Worm (Caenorhabditis elegans) whole organism, young adult: ENCODE measurements around the gene R160.4.

Experiments used
- B0019.2 ChIP-seq: fragments of 200-800 bp; sonication (Bioruptor generic); conservative IDR thresholded peaks from 2 replicates; pipeline ENCODE4 v1.3.6; 2022; ENCODE audit warnings: missing genetic modification reagents, missing genetic modification characterization, missing compliant biosample characterization
- B0035.1 ChIP-seq: sonication (generic microtip); optimal IDR thresholded peaks from 2 replicates; lab custom pipeline; 2016; ENCODE audit warnings: missing genetic modification characterization, mild to moderate bottlenecking, missing compliant biosample characterization, missing genotype, missing genetic modification reagents
- B0261.1 ChIP-seq: sonication (generic microtip); optimal IDR thresholded peaks from 2 replicates; lab custom pipeline; 2016; ENCODE audit warnings: mild to moderate bottlenecking, missing genetic modification characterization, moderate library complexity, missing compliant biosample characterization
- B0336.3 ChIP-seq: fragments of 200-800 bp; sonication (Bioruptor generic); IDR thresholded peaks from 2 replicates; pipeline ENCODE4 v1.3.6; 2022; ENCODE audit warnings: missing genetic modification characterization, missing compliant biosample characterization
- C17E4.6 ChIP-seq: fragments of 200-800 bp; sonication (Bioruptor generic); IDR thresholded peaks from 2 replicates; pipeline ENCODE4 v1.3.6; 2022; ENCODE audit warnings: missing genetic modification reagents, missing genetic modification characterization, missing compliant biosample characterization
- F10E7.11 ChIP-seq: sonication (generic microtip); optimal IDR thresholded peaks from 2 replicates; lab custom pipeline; 2017; ENCODE audit warnings: mild to moderate bottlenecking, missing genetic modification characterization, moderate library complexity, missing compliant biosample characterization
- F22D6.2 ChIP-seq: sonication (generic microtip); optimal IDR thresholded peaks from 2 replicates; lab custom pipeline; 2016; ENCODE audit warnings: mild to moderate bottlenecking, missing genetic modification characterization, missing compliant biosample characterization
- F23B12.7 ChIP-seq: sonication (generic microtip); optimal IDR thresholded peaks from 2 replicates; lab custom pipeline; 2017; ENCODE audit warnings: missing genetic modification characterization, mild to moderate bottlenecking, missing compliant biosample characterization, antibody characterized with exemption, moderate library complexity; ENCODE audit not compliant: insufficient read depth
- F49E8.2 ChIP-seq: sonication (generic microtip); optimal IDR thresholded peaks from 3 replicates; lab custom pipeline; 2017; ENCODE audit warnings: missing genetic modification characterization, mild to moderate bottlenecking, missing compliant biosample characterization, antibody characterized with exemption, moderate library complexity; ENCODE audit not compliant: insufficient read depth
- F52B5.7 ChIP-seq: sonication (generic microtip); optimal IDR thresholded peaks from 2 replicates; lab custom pipeline; 2016; ENCODE audit warnings: mild to moderate bottlenecking, missing genetic modification characterization, missing compliant biosample characterization
- K11D2.4 ChIP-seq: fragments of 200-800 bp; sonication (Bioruptor generic); IDR thresholded peaks from 2 replicates; pipeline ENCODE4 v1.3.6; 2022; ENCODE audit warnings: missing genetic modification reagents, missing genetic modification characterization, missing compliant biosample characterization
- K12H6.12 ChIP-seq: fragments of 200-800 bp; sonication (Bioruptor generic); optimal IDR thresholded peaks from 2 replicates; lab custom pipeline; 2018; ENCODE audit warnings: mild to moderate bottlenecking, missing genetic modification characterization, missing compliant biosample characterization
- Y53G8AR.9 ChIP-seq: fragments of 200-800 bp; sonication (Bioruptor generic); conservative IDR thresholded peaks from 2 replicates; pipeline ENCODE4 v1.3.6; 2022; ENCODE audit warnings: missing genetic modification reagents, missing genetic modification characterization, missing compliant biosample characterization
- akir-1 ChIP-seq: fragments of 200-800 bp; sonication (Bioruptor generic); optimal IDR thresholded peaks from 2 replicates; lab custom pipeline; 2018; ENCODE audit warnings: mild to moderate bottlenecking, missing genetic modification characterization, moderate library complexity, missing compliant biosample characterization
- aptf-2 ChIP-seq: fragments of 200-800 bp; sonication (Bioruptor generic); conservative IDR thresholded peaks from 2 replicates; pipeline ENCODE4 v1.3.6; 2022; ENCODE audit warnings: missing genetic modification reagents, missing genetic modification characterization, missing compliant biosample characterization
- attf-6 ChIP-seq: fragments of 200-800 bp; sonication (Bioruptor generic); IDR thresholded peaks from 2 replicates; pipeline ENCODE4 v1.3.6; 2022; ENCODE audit warnings: missing genetic modification reagents, missing genetic modification characterization, missing compliant biosample characterization
- bed-2 ChIP-seq: fragments of 200-800 bp; sonication (Bioruptor generic); IDR thresholded peaks from 2 replicates; pipeline ENCODE4 v1.3.6; 2022; ENCODE audit warnings: missing genetic modification reagents, missing genetic modification characterization, missing compliant biosample characterization
- cebp-1 ChIP-seq, 2 experiments: fragments of 200-800 bp in 1 of 2; sonication (Bioruptor generic) in 1 of 2; sonication (generic microtip) in 1 of 2; IDR thresholded peaks in 1 of 2; optimal IDR thresholded peaks in 1 of 2; 2 replicates each; pipeline versions ENCODE4 v1.3.6 to Lab custom; 2017 to 2022; ENCODE audit warnings: missing compliant biosample characterization in 2 of 2, missing genetic modification characterization in 2 of 2, mild to moderate bottlenecking in 1 of 2, missing genetic modification reagents in 1 of 2, moderate library complexity in 1 of 2
- cebp-2 ChIP-seq: fragments of 200-800 bp; sonication (Bioruptor generic); IDR thresholded peaks from 2 replicates; pipeline ENCODE4 v1.3.6; 2022; ENCODE audit warnings: missing genetic modification characterization, missing compliant biosample characterization
- ceh-100 ChIP-seq: fragments of 200-800 bp; sonication (Bioruptor generic); IDR thresholded peaks from 2 replicates; pipeline ENCODE4 v1.3.6; 2022; ENCODE audit warnings: missing genetic modification reagents, missing genetic modification characterization, missing compliant biosample characterization
- chd-7 ChIP-seq: sonication (generic microtip); optimal IDR thresholded peaks from 2 replicates; lab custom pipeline; 2016; ENCODE audit warnings: mild to moderate bottlenecking, missing genetic modification characterization, moderate library complexity, missing compliant biosample characterization
- dpff-1 ChIP-seq: sonication (generic microtip); optimal IDR thresholded peaks from 2 replicates; lab custom pipeline; 2017; ENCODE audit warnings: mild to moderate bottlenecking, missing genetic modification characterization, missing compliant biosample characterization
- dpl-1 ChIP-seq: fragments of 150-350 bp; optimal IDR thresholded peaks from 2 replicates; lab custom pipeline; 2014; ENCODE audit warnings: missing biosample characterization, missing genetic modification reagents, missing genetic modification characterization
- ets-4 ChIP-seq: fragments of 200-800 bp; sonication (Bioruptor generic); optimal IDR thresholded peaks from 2 replicates; lab custom pipeline; 2018; ENCODE audit warnings: mild to moderate bottlenecking, missing genetic modification characterization, missing compliant biosample characterization
- hmg-1.2 ChIP-seq: fragments of 200-800 bp; sonication (Bioruptor generic); IDR thresholded peaks from 2 replicates; pipeline ENCODE4 v1.3.6; 2022; ENCODE audit warnings: missing genetic modification reagents, missing genetic modification characterization, missing compliant biosample characterization
- hmg-20 ChIP-seq: fragments of 200-800 bp; sonication (Bioruptor generic); IDR thresholded peaks from 2 replicates; pipeline ENCODE4 v1.3.6; 2022; ENCODE audit warnings: missing genetic modification reagents, missing genetic modification characterization, missing compliant biosample characterization
- hsf-1 ChIP-seq: fragments of 200-800 bp; sonication (Bioruptor generic); IDR thresholded peaks from 2 replicates; pipeline ENCODE4 v1.3.6; 2022; ENCODE audit warnings: missing genetic modification reagents, missing genetic modification characterization, missing compliant biosample characterization
- lin-35 ChIP-seq, 3 experiments: fragments of 150-350 bp in 2 of 3; sonication (generic microtip) in 1 of 3; optimal IDR thresholded peaks; 2 replicates each; lab custom pipeline; 2014 to 2018; ENCODE audit warnings: missing biosample characterization in 3 of 3, missing genetic modification characterization in 3 of 3, missing genetic modification reagents in 3 of 3
- lin-54 ChIP-seq: fragments of 200-800 bp; sonication (Bioruptor generic); optimal IDR thresholded peaks from 2 replicates; lab custom pipeline; 2018; ENCODE audit warnings: mild to moderate bottlenecking, missing genetic modification characterization, missing compliant biosample characterization
- lir-1 ChIP-seq: fragments of 200-800 bp; sonication (Bioruptor generic); conservative IDR thresholded peaks from 2 replicates; pipeline ENCODE4 v1.3.6; 2022; ENCODE audit warnings: missing genetic modification reagents, missing genetic modification characterization, missing compliant biosample characterization
- lsy-27 ChIP-seq: sonication (generic microtip); optimal IDR thresholded peaks from 2 replicates; lab custom pipeline; 2017; ENCODE audit warnings: missing genetic modification characterization, mild to moderate bottlenecking, missing compliant biosample characterization, antibody characterized with exemption, missing genotype, borderline replicate concordance; ENCODE audit not compliant: insufficient read depth
- madf-8 ChIP-seq: fragments of 200-800 bp; sonication (Bioruptor generic); conservative IDR thresholded peaks from 2 replicates; pipeline ENCODE4 v1.3.6; 2022; ENCODE audit warnings: missing genetic modification reagents, missing genetic modification characterization, missing compliant biosample characterization
- mel-28 ChIP-seq: sonication (generic microtip); optimal IDR thresholded peaks from 2 replicates; lab custom pipeline; 2016; ENCODE audit warnings: borderline replicate concordance, mild to moderate bottlenecking, missing genetic modification characterization, missing compliant biosample characterization
- nfya-1 ChIP-seq: sonication (generic microtip); optimal IDR thresholded peaks from 2 replicates; lab custom pipeline; 2017; ENCODE audit warnings: antibody characterized with exemption, missing compliant biosample characterization, missing genetic modification characterization, borderline replicate concordance; ENCODE audit not compliant: insufficient read depth
- nfyb-1 ChIP-seq: fragments of 200-800 bp; sonication (Bioruptor generic); IDR thresholded peaks from 2 replicates; pipeline ENCODE4 v1.3.6; 2022; ENCODE audit warnings: missing genetic modification reagents, missing genetic modification characterization, missing compliant biosample characterization
- pha-4 ChIP-seq: fragments of 150-350 bp; sonication (generic microtip); optimal IDR thresholded peaks from 2 replicates; lab custom pipeline; 2014; ENCODE audit warnings: missing biosample characterization, missing genetic modification reagents, missing genetic modification characterization
- snpc-1.3 ChIP-seq: sonication (generic microtip); optimal IDR thresholded peaks from 2 replicates; lab custom pipeline; 2017; ENCODE audit warnings: missing genetic modification characterization, mild to moderate bottlenecking, missing compliant biosample characterization, antibody characterized with exemption, moderate library complexity, missing genotype, missing genetic modification reagents; ENCODE audit not compliant: insufficient read depth
- snpc-4 ChIP-seq, 5 experiments: fragments of 150-350 bp in 1 of 5; sonication (generic microtip) in 4 of 5; optimal IDR thresholded peaks; 2 replicates each; lab custom pipeline; 2014 to 2018; ENCODE audit warnings: missing genetic modification characterization in 5 of 5, missing biosample characterization in 3 of 5, antibody characterized with exemption in 2 of 5, mild to moderate bottlenecking in 2 of 5, missing compliant biosample characterization in 2 of 5, missing genotype in 2 of 5, moderate library complexity in 2 of 5, missing genetic modification reagents in 1 of 5
- unc-130 ChIP-seq: sonication (generic microtip); optimal IDR thresholded peaks from 2 replicates; lab custom pipeline; 2016; ENCODE audit warnings: missing genetic modification reagents, missing genetic modification characterization, missing compliant biosample characterization
- ztf-18 ChIP-seq: sonication (generic microtip); optimal IDR thresholded peaks from 2 replicates; lab custom pipeline; 2016; ENCODE audit warnings: missing genotype, mild to moderate bottlenecking, missing genetic modification characterization, missing compliant biosample characterization
- ztf-26 ChIP-seq: sonication (generic microtip); optimal IDR thresholded peaks from 2 replicates; lab custom pipeline; 2017; ENCODE audit warnings: missing genetic modification characterization, missing compliant biosample characterization
- ztf-28 ChIP-seq: fragments of 200-800 bp; sonication (Bioruptor generic); IDR thresholded peaks from 2 replicates; pipeline ENCODE4 v1.3.6; 2022; ENCODE audit warnings: missing genetic modification reagents, missing genetic modification characterization, missing compliant biosample characterization
- ztf-6 ChIP-seq: fragments of 200-800 bp; sonication (Bioruptor generic); IDR thresholded peaks from 2 replicates; pipeline ENCODE4 v1.3.6; 2022; ENCODE audit warnings: missing genetic modification reagents, missing genetic modification characterization, missing compliant biosample characterization

Gene R160.4

DNA sequence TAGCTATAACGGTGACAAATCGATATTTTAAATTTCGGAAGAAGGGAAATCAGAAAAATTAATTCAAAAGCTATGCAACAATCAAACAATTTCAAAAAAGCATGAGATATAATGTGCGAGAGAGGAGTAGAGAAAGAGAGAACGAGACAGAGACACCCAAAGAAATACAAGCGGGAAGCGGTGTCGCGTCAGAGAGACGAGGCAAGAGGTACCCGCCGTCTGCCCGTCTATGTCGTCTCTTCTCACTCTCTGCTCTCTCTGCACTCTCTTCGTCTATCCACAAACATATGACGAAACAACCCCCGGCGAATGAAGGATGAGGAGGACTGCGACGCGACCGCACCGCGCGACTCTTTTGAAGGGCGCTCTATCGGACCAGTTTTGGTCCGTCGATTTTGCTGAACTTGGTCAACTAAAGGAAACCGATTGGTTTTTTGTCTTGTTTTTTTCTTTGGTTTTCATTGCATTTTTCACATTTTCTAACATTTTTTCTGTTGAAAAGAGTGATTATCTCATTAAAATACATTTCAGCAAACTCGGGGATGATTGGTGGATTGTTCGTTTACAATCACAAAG, 20.2 kb upstream of the R160.4 start, which contains the start of gene dpy-23 (continued):
- TF ChIP-seq akir-1 (GFP tag; lab: Kevin White, UChicago): no peak
- no peak for TF ChIP-seq unc-130 (GFP tag; lab: Kevin White, UChicago)
- TF ChIP-seq K12H6.12 (tag; lab: Kevin White, UChicago): peak; percentile 93
- no peak for TF ChIP-seq dpff-1
- TF ChIP-seq nfya-1: no peak
- peak; percentile 81 for TF ChIP-seq B0336.3 (GFP tag; lab: Robert Waterston, UW)
- TF ChIP-seq hmg-20: no peak
- peak; percentile 4 for TF ChIP-seq F52B5.7 (tag; lab: Kevin White, UChicago)
- TF ChIP-seq hmg-1.2: peak; percentile 98
- TF ChIP-seq F22D6.2 (tag; lab: Kevin White, UChicago): peak; percentile 35
- TF ChIP-seq lin-54: peak; percentile 51
- TF ChIP-seq lir-1 (GFP tag; lab: Robert Waterston, UW): peak; percentile 71; the same call in 1 of the 2 replicates
- TF ChIP-seq ceh-100: no peak
- TF ChIP-seq F10E7.11: no peak
- peak; percentile 76 for TF ChIP-seq ztf-26 (tag; lab: Kevin White, UChicago)
- peak; percentile 82 for TF ChIP-seq chd-7
- peak; percentile 33 for TF ChIP-seq pha-4 (tag; lab: Kevin White, UChicago)
- TF ChIP-seq B0019.2 (GFP tag; lab: Robert Waterston, UW): no peak
- TF ChIP-seq bed-2: peak; percentile 80; the same call in 1 of the 2 replicates
- TF ChIP-seq ets-4 (GFP tag; lab: Kevin White, UChicago): peak; percentile 64
- peak; percentile 5 for TF ChIP-seq dpl-1
- TF ChIP-seq Y53G8AR.9 (GFP tag; lab: Robert Waterston, UW): peak; percentile 69; the same call in 1 of the 2 replicates
- TF ChIP-seq lin-35 (GFP tag; optimal IDR thresholded peaks at IDR 0.05; lab: Kevin White, UChicago): peak in 1 of 3 experiments; percentile 75

DNA sequence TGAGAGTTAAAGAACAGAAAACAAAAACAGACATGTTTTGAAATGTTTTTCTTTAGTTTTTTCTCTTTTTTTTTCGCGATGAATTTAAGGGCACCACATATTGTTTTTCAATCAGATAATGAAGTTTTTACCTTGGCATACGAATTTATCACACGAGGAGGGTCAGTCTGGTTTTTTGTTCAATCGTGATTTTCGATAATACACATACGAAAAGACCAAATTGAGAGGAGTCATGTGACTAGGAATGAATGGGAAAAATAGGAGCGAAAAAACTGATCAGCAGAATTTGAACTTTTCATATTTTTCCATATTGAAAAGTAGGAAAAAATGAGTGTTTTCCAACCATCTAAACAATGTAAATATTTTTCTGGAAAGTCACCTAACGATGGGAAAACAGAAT, 17.8 kb upstream of the R160.4 start:
- no peak for TF ChIP-seq snpc-4 (GFP tag; optimal IDR thresholded peaks at IDR 0.05; lab: Kevin White, UChicago)
- no peak for TF ChIP-seq snpc-4 (tag; optimal IDR thresholded peaks at IDR 0.05; lab: Kevin White, UChicago)
- no peak for TF ChIP-seq snpc-1.3 (tag; lab: Kevin White, UChicago)
- no peak for TF ChIP-seq cebp-1 (GFP tag; IDR thresholded peaks at IDR 0.05; lab: Robert Waterston, UW)
- no peak for TF ChIP-seq cebp-1 (tag; optimal IDR thresholded peaks at IDR 0.05; lab: Kevin White, UChicago)
- TF ChIP-seq ztf-18: no peak
- TF ChIP-seq aptf-2 (GFP tag; lab: Robert Waterston, UW): no peak
- no peak for TF ChIP-seq lsy-27 (tag; lab: Kevin White, UChicago)
- no peak for TF ChIP-seq ztf-6 (GFP tag; lab: Robert Waterston, UW)
- TF ChIP-seq B0261.1 (tag; lab: Kevin White, UChicago): no peak
- no peak for TF ChIP-seq madf-8
- TF ChIP-seq hsf-1: no peak
- TF ChIP-seq B0035.1 (tag; lab: Kevin White, UChicago): no peak
- no peak for TF ChIP-seq attf-6 (GFP tag; lab: Robert Waterston, UW)
- no peak for TF ChIP-seq K11D2.4 (GFP tag; lab: Robert Waterston, UW)
- TF ChIP-seq F23B12.7 (tag; lab: Kevin White, UChicago): no peak
- TF ChIP-seq cebp-2 (GFP tag; lab: Robert Waterston, UW): no peak
- no peak for TF ChIP-seq C17E4.6 (GFP tag; lab: Robert Waterston, UW)
- TF ChIP-seq nfyb-1 (GFP tag; lab: Robert Waterston, UW): no peak
- TF ChIP-seq F49E8.2: no peak
- TF ChIP-seq ztf-28 (GFP tag; lab: Robert Waterston, UW): no peak
- no peak for TF ChIP-seq mel-28 (tag; lab: Kevin White, UChicago)
